Worm (Caenorhabditis elegans): ENCODE measurements around the gene C35B1.9.

C35B1.9 gene

ce11 chrIV:4085787-4086262 lies 5.1 kb upstream of the C35B1.9 start, which contains the start of gene C35B1.2:
Gene C35B1.2, plus strand, starts transcription at chrIV:4086212.
- no peak for TF ChIP-seq unc-39 (tag; optimal IDR thresholded peaks at IDR 0.05)
- TF ChIP-seq lsy-2 (tag; optimal IDR thresholded peaks at IDR 0.05): peak; percentile 9
- peak; percentile 13 for TF ChIP-seq ces-1 (GFP tag; optimal IDR thresholded peaks at IDR 0.05)
- no peak for TF ChIP-seq tbx-8 (GFP tag; optimal IDR thresholded peaks at IDR 0.05)

ce11 chrIV:4085022-4085421 lies 4.3 kb upstream of the C35B1.9 start:
- TF ChIP-seq elt-3 (tag; optimal IDR thresholded peaks at IDR 0.05) (no peak), bed-3 (GFP tag; optimal IDR thresholded peaks at IDR 0.05) (no peak), mab-5 (tag; optimal IDR thresholded peaks at IDR 0.05) (no peak), mep-1 (tag; optimal IDR thresholded peaks at IDR 0.05) (no peak), M03D4.4 (tag; optimal IDR thresholded peaks at IDR 0.05) (no peak), sem-2 (GFP tag; optimal IDR thresholded peaks at IDR 0.05) (no peak), ceh-43 (GFP tag; optimal IDR thresholded peaks at IDR 0.05) (no peak), nhr-76 (tag; optimal IDR thresholded peaks at IDR 0.05) (no peak), nhr-2 (tag; optimal IDR thresholded peaks at IDR 0.05) (no peak), ces-1 (GFP tag; optimal IDR thresholded peaks at IDR 0.05) (no peak)

- TF ChIP-seq mep-1 (tag; optimal IDR thresholded peaks at IDR 0.05) (no peak), nhr-237 (tag; optimal IDR thresholded peaks at IDR 0.05) (no peak), nhr-12 (tag; optimal IDR thresholded peaks at IDR 0.05) (no peak), ceh-43 (GFP tag; optimal IDR thresholded peaks at IDR 0.05) (no peak), hlh-1 (tag; optimal IDR thresholded peaks at IDR 0.05) (no peak), lsy-2 (tag; optimal IDR thresholded peaks at IDR 0.05) (no peak), lin-13 (tag; optimal IDR thresholded peaks at IDR 0.05) (no peak), ztf-11 (tag; optimal IDR thresholded peaks at IDR 0.05) (no peak), ceh-39 (tag; optimal IDR thresholded peaks at IDR 0.05) (no peak), elt-1 (tag; optimal IDR thresholded peaks at IDR 0.05; ENCODE audit: borderline replicate concordance, insufficient read depth) (no peak), sem-2 (GFP tag; optimal IDR thresholded peaks at IDR 0.05) (no peak), cnd-1 (tag; optimal IDR thresholded peaks at IDR 0.05) (no peak), tbx-8 (GFP tag; optimal IDR thresholded peaks at IDR 0.05) (no peak), flh-1 (GFP tag; optimal IDR thresholded peaks at IDR 0.05) (no peak), unc-39 (tag; optimal IDR thresholded peaks at IDR 0.05) (no peak), bed-3 (GFP tag; optimal IDR thresholded peaks at IDR 0.05) (no peak), unc-62 (GFP tag; optimal IDR thresholded peaks at IDR 0.05) (no peak), nhr-2 (tag; optimal IDR thresholded peaks at IDR 0.05) (no peak), mls-2 (tag; optimal IDR thresholded peaks at IDR 0.05) (no peak), nhr-76 (tag; optimal IDR thresholded peaks at IDR 0.05) (no peak)
Measured at ce11 chrIV:4084109-4084508, 3.4 kb upstream of the C35B1.9 start, which contains the start of gene C35B1.5. Gene C35B1.5, minus strand, starts transcription at chrIV:4084209.

ce11 chrIV:4083094-4083493 lies 2.3 kb upstream of the C35B1.9 start:
- TF ChIP-seq mls-2 (tag; optimal IDR thresholded peaks at IDR 0.05): no peak
- no peak for TF ChIP-seq ceh-43 (GFP tag; optimal IDR thresholded peaks at IDR 0.05)
- TF ChIP-seq pha-4 (tag; optimal IDR thresholded peaks at IDR 0.05): no peak
- no peak for TF ChIP-seq elt-3 (tag; optimal IDR thresholded peaks at IDR 0.05)
- no peak for TF ChIP-seq nhr-28 (tag; optimal IDR thresholded peaks at IDR 0.05)
- no peak for TF ChIP-seq ceh-83 (GFP tag; optimal IDR thresholded peaks at IDR 0.05)
- TF ChIP-seq lsy-2 (tag; optimal IDR thresholded peaks at IDR 0.05): no peak
- TF ChIP-seq blmp-1 (tag; optimal IDR thresholded peaks at IDR 0.05): no peak
- no peak for TF ChIP-seq flh-1 (GFP tag; optimal IDR thresholded peaks at IDR 0.05)
- no peak for TF ChIP-seq ceh-39 (tag; optimal IDR thresholded peaks at IDR 0.05)

ce11 chrIV:4082599-4082998 lies 1.9 kb upstream of the C35B1.9 start:
- TF ChIP-seq pha-4 (tag; optimal IDR thresholded peaks at IDR 0.05) (no peak), nhr-76 (tag; optimal IDR thresholded peaks at IDR 0.05) (no peak), flh-1 (GFP tag; optimal IDR thresholded peaks at IDR 0.05) (no peak), nhr-12 (tag; optimal IDR thresholded peaks at IDR 0.05) (no peak), snpc-4 (tag; optimal IDR thresholded peaks at IDR 0.05) (no peak), cnd-1 (tag; optimal IDR thresholded peaks at IDR 0.05) (no peak), nhr-2 (tag; optimal IDR thresholded peaks at IDR 0.05) (no peak), M03D4.4 (tag; optimal IDR thresholded peaks at IDR 0.05) (no peak), mep-1 (tag; optimal IDR thresholded peaks at IDR 0.05) (no peak), lin-13 (tag; optimal IDR thresholded peaks at IDR 0.05) (no peak), blmp-1 (tag; optimal IDR thresholded peaks at IDR 0.05) (no peak), sem-2 (GFP tag; optimal IDR thresholded peaks at IDR 0.05) (no peak), nhr-237 (tag; optimal IDR thresholded peaks at IDR 0.05) (no peak), bed-3 (GFP tag; optimal IDR thresholded peaks at IDR 0.05) (no peak), drap-1 (GFP tag; optimal IDR thresholded peaks at IDR 0.05) (no peak)
